Worm (Caenorhabditis elegans) whole organism, L3 larva: ENCODE measurements around the gene srv-26.

Experiments used
- aly-2 ChIP-seq: fragments of 150-350 bp; optimal IDR thresholded peaks from 2 replicates; lab custom pipeline; 2014; ENCODE audit warnings: missing biosample characterization, missing genetic modification characterization
- ceh-82 ChIP-seq: fragments of 150-350 bp; optimal IDR thresholded peaks from 2 replicates; lab custom pipeline; 2014; ENCODE audit warnings: missing biosample characterization, missing genetic modification characterization
- elt-3 ChIP-seq, 3 experiments: fragments of 150-350 bp in 1 of 3; sonication (generic microtip) in 2 of 3; optimal IDR thresholded peaks; 2 replicates in 2 of 3; 4 replicates in 1 of 3; lab custom pipeline; 2014 to 2017; ENCODE audit warnings: missing biosample characterization in 3 of 3, missing genetic modification characterization in 3 of 3
- lin-39 ChIP-seq: fragments of 150-350 bp; optimal IDR thresholded peaks from 2 replicates; lab custom pipeline; 2018; ENCODE audit warnings: missing biosample characterization, missing genetic modification reagents, missing genetic modification characterization
- nhr-237 ChIP-seq: fragments of 150-350 bp; optimal IDR thresholded peaks from 2 replicates; lab custom pipeline; 2014; ENCODE audit warnings: missing biosample characterization, missing genetic modification characterization
- pha-4 ChIP-seq: fragments of 150-350 bp; optimal IDR thresholded peaks from 2 replicates; lab custom pipeline; 2014; ENCODE audit warnings: missing biosample characterization, missing genetic modification reagents, missing genetic modification characterization
- sea-2 ChIP-seq: fragments of 150-350 bp; sonication (generic microtip); optimal IDR thresholded peaks from 4 replicates; lab custom pipeline; 2014; ENCODE audit warnings: missing biosample characterization, missing genetic modification reagents, missing genetic modification characterization
- unc-62 ChIP-seq: fragments of 150-350 bp; sonication (generic microtip); optimal IDR thresholded peaks from 4 replicates; lab custom pipeline; 2014; ENCODE audit warnings: missing biosample characterization, missing genetic modification reagents, missing genetic modification characterization
- ztf-11 ChIP-seq: fragments of 150-350 bp; optimal IDR thresholded peaks from 2 replicates; lab custom pipeline; 2014; ENCODE audit warnings: missing biosample characterization, missing genetic modification characterization

ce11 chrIV:6307439-6307838 is 5.8 kb upstream of the srv-26 start, which contains the start of gene csp-2:
- TF ChIP-seq sea-2 (GFP tag; lab: Kevin White, UChicago) (no peak), lin-39 (tag; lab: Kevin White, UChicago) (no peak), ceh-82 (tag; lab: Kevin White, UChicago) (no peak), elt-3 (tag; optimal IDR thresholded peaks at IDR 0.05; lab: Kevin White, UChicago) (no peak), unc-62 (GFP tag; lab: Kevin White, UChicago) (no peak), aly-2 (tag; lab: Kevin White, UChicago) (no peak), pha-4 (tag; lab: Kevin White, UChicago) (no peak), ztf-11 (tag; lab: Kevin White, UChicago) (no peak), nhr-237 (no peak)
